Worm (Caenorhabditis elegans) whole organism, mixed stage, embryonic: ENCODE data around the gene T05H4.4.

Experiments used
- ceh-39 ChIP-seq: fragments of 150-350 bp; optimal IDR thresholded peaks from 2 replicates; lab custom pipeline; 2014; ENCODE audit warnings: missing biosample characterization, missing genetic modification characterization
- elt-1 ChIP-seq: sonication (generic microtip); optimal IDR thresholded peaks from 2 replicates; lab custom pipeline; 2017; ENCODE audit warnings: missing genetic modification characterization, mild to moderate bottlenecking, missing compliant biosample characterization, antibody characterized with exemption, moderate library complexity, borderline replicate concordance; ENCODE audit not compliant: insufficient read depth
- lin-13 ChIP-seq: fragments of 150-350 bp; optimal IDR thresholded peaks from 2 replicates; lab custom pipeline; 2014; ENCODE audit warnings: missing biosample characterization, missing genetic modification characterization
- lsy-2 ChIP-seq: fragments of 150-350 bp; optimal IDR thresholded peaks from 2 replicates; lab custom pipeline; 2014; ENCODE audit warnings: missing biosample characterization, missing genetic modification characterization
- mab-5 ChIP-seq: fragments of 150-350 bp; optimal IDR thresholded peaks from 2 replicates; lab custom pipeline; 2014; ENCODE audit warnings: missing biosample characterization, missing genetic modification characterization
- mls-2 ChIP-seq: sonication (generic microtip); optimal IDR thresholded peaks from 2 replicates; lab custom pipeline; 2016; ENCODE audit warnings: mild to moderate bottlenecking, missing genetic modification characterization, moderate library complexity, missing compliant biosample characterization
- nhr-237 ChIP-seq: fragments of 150-350 bp; optimal IDR thresholded peaks from 2 replicates; lab custom pipeline; 2014; ENCODE audit warnings: missing biosample characterization, missing genetic modification characterization
- nhr-28 ChIP-seq: fragments of 150-350 bp; optimal IDR thresholded peaks from 2 replicates; lab custom pipeline; 2014; ENCODE audit warnings: missing biosample characterization, missing genetic modification characterization
- nhr-76 ChIP-seq: sonication (generic microtip); optimal IDR thresholded peaks from 2 replicates; lab custom pipeline; 2017; ENCODE audit warnings: missing biosample characterization, missing genetic modification characterization
- unc-120 ChIP-seq: sonication (generic microtip); optimal IDR thresholded peaks from 2 replicates; lab custom pipeline; 2017; ENCODE audit warnings: missing genetic modification characterization, missing compliant biosample characterization; ENCODE audit not compliant: poor library complexity, severe bottlenecking
- unc-39 ChIP-seq: fragments of 150-350 bp; optimal IDR thresholded peaks from 2 replicates; lab custom pipeline; 2014; ENCODE audit warnings: missing biosample characterization, missing genetic modification characterization
- unc-62 ChIP-seq: fragments of 150-350 bp; optimal IDR thresholded peaks from 2 replicates; lab custom pipeline; 2014; ENCODE audit warnings: missing biosample characterization, missing genetic modification reagents, missing genetic modification characterization
- ztf-11 ChIP-seq: fragments of 150-350 bp; optimal IDR thresholded peaks from 2 replicates; lab custom pipeline; 2014; ENCODE audit warnings: missing biosample characterization, missing genetic modification characterization

DNA sequence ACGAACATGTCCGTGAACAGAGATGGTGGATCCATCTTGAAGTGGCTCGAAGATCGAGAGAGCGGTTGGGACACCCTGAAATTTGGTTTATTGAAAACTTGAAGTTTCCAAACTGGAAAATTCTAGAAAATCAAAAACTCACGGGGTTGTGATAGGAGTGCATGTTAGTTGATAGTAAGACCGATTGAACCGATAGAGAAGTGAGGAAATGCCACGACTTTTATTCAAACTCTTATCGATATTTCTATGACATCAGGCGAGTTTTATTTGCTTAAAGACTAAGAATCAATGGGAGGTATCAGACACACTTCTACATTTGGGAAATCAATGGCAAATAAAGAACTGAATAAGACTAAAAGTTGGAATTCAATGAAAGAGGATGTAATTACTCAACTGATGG is 50.1 kb downstream of the T05H4.4 start, which contains the start of gene lec-10:
- TF ChIP-seq mab-5 (no peak), elt-1 (no peak), ceh-39 (tag; lab: Kevin White, UChicago) (no peak), lin-13 (tag; lab: Kevin White, UChicago) (no peak), nhr-237 (no peak), unc-120 (tag; lab: Kevin White, UChicago) (no peak), unc-62 (GFP tag; lab: Kevin White, UChicago) (no peak), mls-2 (tag; lab: Kevin White, UChicago) (no peak), nhr-76 (tag; lab: Kevin White, UChicago) (no peak), ztf-11 (no peak), unc-39 (tag; lab: Kevin White, UChicago) (no peak), nhr-28 (tag; lab: Kevin White, UChicago) (no peak), lsy-2 (no peak)
